Worm (Caenorhabditis elegans) whole organism, young adult: ENCODE data around the gene str-208.

Experiments
- B0019.2 ChIP-seq: fragments of 200-800 bp; sonication (Bioruptor generic); conservative IDR thresholded peaks from 2 replicates; pipeline ENCODE4 v1.3.6; 2022; ENCODE audit warnings: missing genetic modification reagents, missing genetic modification characterization, missing compliant biosample characterization
- B0035.1 ChIP-seq: sonication (generic microtip); optimal IDR thresholded peaks from 2 replicates; lab custom pipeline; 2016; ENCODE audit warnings: missing genetic modification characterization, mild to moderate bottlenecking, missing compliant biosample characterization, missing genotype, missing genetic modification reagents
- B0336.3 ChIP-seq: fragments of 200-800 bp; sonication (Bioruptor generic); IDR thresholded peaks from 2 replicates; pipeline ENCODE4 v1.3.6; 2022; ENCODE audit warnings: missing genetic modification characterization, missing compliant biosample characterization
- C17E4.6 ChIP-seq: fragments of 200-800 bp; sonication (Bioruptor generic); IDR thresholded peaks from 2 replicates; pipeline ENCODE4 v1.3.6; 2022; ENCODE audit warnings: missing genetic modification reagents, missing genetic modification characterization, missing compliant biosample characterization
- F52B5.7 ChIP-seq: sonication (generic microtip); optimal IDR thresholded peaks from 2 replicates; lab custom pipeline; 2016; ENCODE audit warnings: mild to moderate bottlenecking, missing genetic modification characterization, missing compliant biosample characterization
- F55B11.4 ChIP-seq: sonication (generic microtip); optimal IDR thresholded peaks from 2 replicates; lab custom pipeline; 2016; ENCODE audit warnings: missing compliant biosample characterization, missing genetic modification characterization, borderline replicate concordance; ENCODE audit not compliant: insufficient read depth
- F57C9.4 ChIP-seq: sonication (generic microtip); optimal IDR thresholded peaks from 2 replicates; lab custom pipeline; 2017; ENCODE audit warnings: mild to moderate bottlenecking, missing genetic modification characterization, missing compliant biosample characterization
- K11D2.4 ChIP-seq: fragments of 200-800 bp; sonication (Bioruptor generic); IDR thresholded peaks from 2 replicates; pipeline ENCODE4 v1.3.6; 2022; ENCODE audit warnings: missing genetic modification reagents, missing genetic modification characterization, missing compliant biosample characterization
- T07F8.4 ChIP-seq: sonication (generic microtip); optimal IDR thresholded peaks from 2 replicates; lab custom pipeline; 2016; ENCODE audit warnings: mild to moderate bottlenecking, missing genetic modification characterization, moderate library complexity, missing compliant biosample characterization
- Y53G8AR.9 ChIP-seq: fragments of 200-800 bp; sonication (Bioruptor generic); conservative IDR thresholded peaks from 2 replicates; pipeline ENCODE4 v1.3.6; 2022; ENCODE audit warnings: missing genetic modification reagents, missing genetic modification characterization, missing compliant biosample characterization
- Y67H2A.10 ChIP-seq: fragments of 200-800 bp; sonication (Bioruptor generic); conservative IDR thresholded peaks from 2 replicates; pipeline ENCODE4 v1.3.6; 2022; ENCODE audit warnings: missing genetic modification reagents, missing genetic modification characterization, missing compliant biosample characterization
- Y79H2A.3 ChIP-seq: fragments of 200-800 bp; sonication (Bioruptor generic); conservative IDR thresholded peaks from 2 replicates; pipeline ENCODE4 v1.3.6; 2022; ENCODE audit warnings: missing genetic modification reagents, missing genetic modification characterization, missing compliant biosample characterization
- aptf-3 ChIP-seq: fragments of 200-800 bp; sonication (Bioruptor generic); IDR thresholded peaks from 2 replicates; pipeline ENCODE4 v1.3.6; 2022; ENCODE audit warnings: missing genetic modification characterization, missing compliant biosample characterization
- athp-1 ChIP-seq: sonication (generic microtip); optimal IDR thresholded peaks from 2 replicates; lab custom pipeline; 2017; ENCODE audit warnings: mild to moderate bottlenecking, missing genetic modification characterization, missing compliant biosample characterization
- attf-5 ChIP-seq: fragments of 200-800 bp; sonication (Bioruptor generic); optimal IDR thresholded peaks from 2 replicates; lab custom pipeline; 2018; ENCODE audit warnings: mild to moderate bottlenecking, missing genetic modification characterization, missing compliant biosample characterization
- ceh-27 ChIP-seq: fragments of 200-800 bp; sonication (Bioruptor generic); optimal IDR thresholded peaks from 2 replicates; lab custom pipeline; 2018; ENCODE audit warnings: mild to moderate bottlenecking, missing genetic modification characterization, moderate library complexity, missing compliant biosample characterization
- die-1 ChIP-seq: sonication (generic microtip); optimal IDR thresholded peaks from 2 replicates; lab custom pipeline; 2016; ENCODE audit warnings: missing genotype, mild to moderate bottlenecking, missing genetic modification characterization, missing compliant biosample characterization
- dpl-1 ChIP-seq: fragments of 150-350 bp; optimal IDR thresholded peaks from 2 replicates; lab custom pipeline; 2014; ENCODE audit warnings: missing biosample characterization, missing genetic modification reagents, missing genetic modification characterization
- egl-44 ChIP-seq: fragments of 200-800 bp; sonication (Bioruptor generic); IDR thresholded peaks from 2 replicates; pipeline ENCODE4 v1.3.6; 2022; ENCODE audit warnings: missing genetic modification reagents, missing genetic modification characterization, missing compliant biosample characterization
- egrh-3 ChIP-seq: fragments of 200-800 bp; sonication (Bioruptor generic); IDR thresholded peaks from 2 replicates; pipeline ENCODE4 v1.3.6; 2022; ENCODE audit warnings: missing genetic modification reagents, missing genetic modification characterization, missing compliant biosample characterization
- lin-35 ChIP-seq, 3 experiments: fragments of 150-350 bp in 2 of 3; sonication (generic microtip) in 1 of 3; optimal IDR thresholded peaks; 2 replicates each; lab custom pipeline; 2014 to 2018; ENCODE audit warnings: missing biosample characterization in 3 of 3, missing genetic modification characterization in 3 of 3, missing genetic modification reagents in 3 of 3
- lin-54 ChIP-seq: fragments of 200-800 bp; sonication (Bioruptor generic); optimal IDR thresholded peaks from 2 replicates; lab custom pipeline; 2018; ENCODE audit warnings: mild to moderate bottlenecking, missing genetic modification characterization, missing compliant biosample characterization
- lsy-27 ChIP-seq: sonication (generic microtip); optimal IDR thresholded peaks from 2 replicates; lab custom pipeline; 2017; ENCODE audit warnings: missing genetic modification characterization, mild to moderate bottlenecking, missing compliant biosample characterization, antibody characterized with exemption, missing genotype, borderline replicate concordance; ENCODE audit not compliant: insufficient read depth
- mel-28 ChIP-seq: sonication (generic microtip); optimal IDR thresholded peaks from 2 replicates; lab custom pipeline; 2016; ENCODE audit warnings: borderline replicate concordance, mild to moderate bottlenecking, missing genetic modification characterization, missing compliant biosample characterization
- nfyb-1 ChIP-seq: fragments of 200-800 bp; sonication (Bioruptor generic); IDR thresholded peaks from 2 replicates; pipeline ENCODE4 v1.3.6; 2022; ENCODE audit warnings: missing genetic modification reagents, missing genetic modification characterization, missing compliant biosample characterization
- nhr-179 ChIP-seq: sonication (generic microtip); optimal IDR thresholded peaks from 2 replicates; lab custom pipeline; 2016; ENCODE audit warnings: mild to moderate bottlenecking, missing genetic modification characterization, missing compliant biosample characterization
- nhr-27 ChIP-seq: fragments of 200-800 bp; sonication (Bioruptor generic); optimal IDR thresholded peaks from 2 replicates; lab custom pipeline; 2018; ENCODE audit warnings: mild to moderate bottlenecking, missing genetic modification characterization, moderate library complexity, missing compliant biosample characterization
- nhr-80 ChIP-seq: sonication (generic microtip); optimal IDR thresholded peaks from 2 replicates; lab custom pipeline; 2016; ENCODE audit warnings: missing genetic modification characterization, missing compliant biosample characterization
- pbrm-1 ChIP-seq: fragments of 200-800 bp; sonication (Bioruptor generic); IDR thresholded peaks from 2 replicates; pipeline ENCODE4 v1.3.6; 2022; ENCODE audit warnings: missing genetic modification reagents, missing genetic modification characterization, missing compliant biosample characterization
- pha-4 ChIP-seq: fragments of 150-350 bp; sonication (generic microtip); optimal IDR thresholded peaks from 2 replicates; lab custom pipeline; 2014; ENCODE audit warnings: missing biosample characterization, missing genetic modification reagents, missing genetic modification characterization
- repo-1 ChIP-seq: sonication (generic microtip); optimal IDR thresholded peaks from 2 replicates; lab custom pipeline; 2017; ENCODE audit warnings: mild to moderate bottlenecking, missing genetic modification characterization, missing compliant biosample characterization
- rpc-1 ChIP-seq, 2 experiments: fragments of 150-350 bp in 1 of 2; sonication (generic microtip) in 1 of 2; optimal IDR thresholded peaks; 2 replicates each; lab custom pipeline; 2014 to 2018; ENCODE audit warnings: missing biosample characterization in 1 of 2, missing genetic modification characterization in 1 of 2, missing genetic modification reagents in 1 of 2, missing genotype in 1 of 2
- sdz-38 ChIP-seq: sonication (generic microtip); optimal IDR thresholded peaks from 2 replicates; lab custom pipeline; 2016; ENCODE audit warnings: missing genotype, missing genetic modification characterization, missing compliant biosample characterization
- snpc-1.1 ChIP-seq: sonication (generic microtip); optimal IDR thresholded peaks from 2 replicates; lab custom pipeline; 2017; ENCODE audit warnings: missing genetic modification characterization, mild to moderate bottlenecking, missing compliant biosample characterization, antibody characterized with exemption, moderate library complexity, missing genotype, missing genetic modification reagents; ENCODE audit not compliant: insufficient read depth
- sptf-2 ChIP-seq: fragments of 200-800 bp; sonication (Bioruptor generic); optimal IDR thresholded peaks from 2 replicates; lab custom pipeline; 2018; ENCODE audit warnings: mild to moderate bottlenecking, missing genetic modification characterization, missing compliant biosample characterization
- tbp1 ChIP-seq: fragments of 200-800 bp; sonication (Bioruptor generic); optimal IDR thresholded peaks from 2 replicates; lab custom pipeline; 2018; ENCODE audit warnings: mild to moderate bottlenecking, missing genetic modification characterization, missing compliant biosample characterization
- zfh-2 ChIP-seq: fragments of 200-800 bp; sonication (Bioruptor generic); conservative IDR thresholded peaks from 2 replicates; pipeline ENCODE4 v1.3.6; 2022; ENCODE audit warnings: missing genetic modification reagents, missing genetic modification characterization, missing compliant biosample characterization
- ztf-22 ChIP-seq: fragments of 200-800 bp; sonication (Bioruptor generic); optimal IDR thresholded peaks from 2 replicates; lab custom pipeline; 2018; ENCODE audit warnings: mild to moderate bottlenecking, missing genetic modification characterization, moderate library complexity, missing compliant biosample characterization
- ztf-25 ChIP-seq: fragments of 200-800 bp; sonication (Bioruptor generic); IDR thresholded peaks from 2 replicates; pipeline ENCODE4 v1.3.6; 2022; ENCODE audit warnings: missing genetic modification reagents, missing genetic modification characterization, missing compliant biosample characterization

The str-208 gene

ce11 chrV:4933268-4933667, 23.4 kb upstream of the str-208 start:
- TF ChIP-seq rpc-1 (optimal IDR thresholded peaks at IDR 0.05; lab: Kevin White, UChicago) (no peak), rpc-1 (tag; optimal IDR thresholded peaks at IDR 0.05; lab: Kevin White, UChicago) (no peak), Y79H2A.3 (no peak), lin-54 (GFP tag; lab: Kevin White, UChicago) (no peak), aptf-3 (GFP tag; lab: Robert Waterston, UW) (no peak)

ce11 chrV:4934406-4934805, 22.2 kb upstream of the str-208 start, which contains the start of gene catp-2:
catp-2 (plus strand) TSS chrV:4934706.
- TF ChIP-seq dpl-1 (GFP tag; lab: Kevin White, UChicago): no peak
- no peak for TF ChIP-seq ztf-25 (GFP tag; lab: Robert Waterston, UW)
- no peak for TF ChIP-seq Y53G8AR.9
- TF ChIP-seq sptf-2 (GFP tag; lab: Kevin White, UChicago): no peak
- no peak for TF ChIP-seq B0336.3 (GFP tag; lab: Robert Waterston, UW)
- TF ChIP-seq attf-5 (GFP tag; lab: Kevin White, UChicago): no peak
- TF ChIP-seq ceh-27 (GFP tag; lab: Kevin White, UChicago): no peak
- no peak for TF ChIP-seq pbrm-1 (GFP tag; lab: Robert Waterston, UW)
- no peak for TF ChIP-seq lsy-27 (tag; lab: Kevin White, UChicago)
- no peak for TF ChIP-seq nhr-179 (tag; lab: Kevin White, UChicago)
- TF ChIP-seq T07F8.4 (tag; lab: Kevin White, UChicago): no peak
- no peak for TF ChIP-seq pha-4 (tag; lab: Kevin White, UChicago)
- no peak for TF ChIP-seq C17E4.6 (GFP tag; lab: Robert Waterston, UW)

DNA sequence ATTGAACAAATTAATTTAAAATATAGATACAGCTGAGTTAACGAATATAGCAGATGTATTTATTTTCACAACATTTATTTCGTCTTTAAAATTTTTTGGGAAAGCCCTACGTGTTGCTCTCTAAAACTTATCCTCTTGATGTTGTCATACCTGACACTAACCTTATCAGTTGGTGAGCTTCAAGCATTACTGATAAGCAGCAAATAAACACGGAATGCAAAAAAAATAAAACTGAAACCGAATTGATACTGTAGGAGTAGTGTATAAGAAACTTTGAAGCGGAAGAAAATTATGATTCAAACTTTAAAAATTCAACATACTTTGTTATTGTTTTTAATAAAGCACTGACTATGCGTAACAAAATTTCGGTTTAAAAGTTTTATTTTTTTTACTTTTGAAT, 21.5 kb upstream of the str-208 start:
- TF ChIP-seq F57C9.4 (no peak), Y67H2A.10 (GFP tag; lab: Robert Waterston, UW) (no peak), nhr-80 (tag; lab: Kevin White, UChicago) (no peak), athp-1 (tag; lab: Kevin White, UChicago) (no peak), egl-44 (GFP tag; lab: Robert Waterston, UW) (no peak), B0035.1 (tag; lab: Kevin White, UChicago) (no peak), lin-54 (GFP tag; lab: Kevin White, UChicago) (no peak), egrh-3 (GFP tag; lab: Robert Waterston, UW) (no peak), tbp1 (GFP tag; lab: Kevin White, UChicago) (no peak), C17E4.6 (GFP tag; lab: Robert Waterston, UW) (no peak), nfyb-1 (GFP tag; lab: Robert Waterston, UW) (no peak), nhr-27 (tag; lab: Kevin White, UChicago) (no peak)

DNA sequence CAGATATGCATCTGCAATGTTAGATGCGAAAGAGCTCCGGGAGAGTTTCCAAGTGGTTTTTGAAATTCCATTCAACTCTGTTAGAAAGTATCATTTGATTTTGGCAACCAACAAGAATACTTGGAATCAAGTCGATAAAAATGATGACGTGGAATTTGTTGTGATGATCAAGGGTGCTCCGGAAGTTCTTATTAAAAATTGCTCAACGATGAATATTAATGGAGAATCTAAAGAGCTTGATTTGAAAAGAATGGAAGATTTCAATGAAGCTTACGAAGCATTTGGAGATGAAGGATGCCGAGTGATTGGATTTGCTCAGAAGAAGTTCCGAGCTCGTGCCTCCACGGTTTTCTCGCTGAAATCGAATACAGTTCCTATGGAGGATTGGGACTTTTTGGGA, 19.3 kb upstream of the str-208 start:
- TF ChIP-seq die-1 (no peak), nhr-179 (tag; lab: Kevin White, UChicago) (no peak), repo-1 (tag; lab: Kevin White, UChicago) (no peak), snpc-1.1 (tag; lab: Kevin White, UChicago) (no peak), lin-35 (GFP tag; optimal IDR thresholded peaks at IDR 0.05; lab: Kevin White, UChicago) (no peak), mel-28 (tag; lab: Kevin White, UChicago) (no peak), ztf-22 (GFP tag; lab: Kevin White, UChicago) (no peak), T07F8.4 (tag; lab: Kevin White, UChicago) (no peak), B0019.2 (GFP tag; lab: Robert Waterston, UW) (no peak), zfh-2 (GFP tag; lab: Robert Waterston, UW) (no peak), F55B11.4 (tag; lab: Kevin White, UChicago) (no peak), K11D2.4 (GFP tag; lab: Robert Waterston, UW) (no peak), sdz-38 (tag; lab: Kevin White, UChicago) (no peak), F52B5.7 (tag; lab: Kevin White, UChicago) (no peak)
- TF ChIP-seq, all 124 proteins: peak for 0
